Worm (Caenorhabditis elegans) whole organism, L2 larva: ENCODE measurements around the gene btb-11.

Experiments
- fos-1 ChIP-seq: fragments of 150-350 bp; optimal IDR thresholded peaks from 2 replicates; lab custom pipeline; 2014; ENCODE audit warnings: missing biosample characterization, missing genetic modification characterization
- unc-55 ChIP-seq: fragments of 150-350 bp; sonication (generic microtip); optimal IDR thresholded peaks from 3 replicates; lab custom pipeline; 2014; ENCODE audit warnings: missing biosample characterization, missing genetic modification reagents, missing genetic modification characterization

Gene btb-11

DNA sequence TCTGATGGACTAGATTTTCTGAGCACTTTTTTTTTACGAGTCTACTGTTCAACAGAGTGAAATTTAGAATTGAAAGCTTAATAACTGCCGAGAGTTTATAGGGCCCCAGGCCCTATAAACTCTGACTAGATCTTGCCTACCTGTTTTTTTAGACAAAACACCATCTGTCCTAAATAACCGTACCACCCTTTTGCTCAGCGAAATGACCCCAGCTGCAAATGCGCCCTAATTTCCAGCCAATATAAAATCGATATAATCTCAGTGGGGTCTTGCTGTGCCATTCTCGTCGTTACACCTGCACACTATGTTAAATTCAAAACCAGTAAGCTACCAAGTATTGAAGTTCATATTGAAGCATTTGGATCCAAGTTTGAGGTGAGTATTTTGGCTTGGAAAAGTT, 50.6 kb downstream of the btb-11 start, which contains the start of gene fbxc-14:
Gene fbxc-14 (plus strand): TSS at position 301 of the 400 bp plus-strand sequence.
- TF ChIP-seq unc-55 (GFP tag; lab: Kevin White, UChicago), result no peak
- no peak for TF ChIP-seq fos-1
